Worm (Caenorhabditis elegans) whole organism, L2 larva: Measurements from ENCODE around the gene chil-10.
A peak's percentile ranks its signal among the peaks of the same experiment; 100 is the strongest.

Source experiments
- C34F6.9 ChIP-seq: fragments of 150-350 bp; optimal IDR thresholded peaks from 2 replicates; lab custom pipeline; 2014; ENCODE audit warnings: missing biosample characterization, missing genetic modification characterization
- F13H6.1 ChIP-seq: sonication (generic microtip); optimal IDR thresholded peaks from 2 replicates; lab custom pipeline; 2016; ENCODE audit warnings: missing genetic modification characterization, missing compliant biosample characterization
- R02D3.7 ChIP-seq: fragments of 150-350 bp; optimal IDR thresholded peaks from 2 replicates; lab custom pipeline; 2014; ENCODE audit warnings: missing biosample characterization, missing genetic modification characterization
- Y55F3AM.14 ChIP-seq: fragments of 200-800 bp; sonication (Bioruptor generic); optimal IDR thresholded peaks from 2 replicates; lab custom pipeline; 2018; ENCODE audit warnings: mild to moderate bottlenecking, missing genetic modification characterization, missing compliant biosample characterization
- ZK546.5 ChIP-seq: sonication (generic microtip); optimal IDR thresholded peaks from 2 replicates; lab custom pipeline; 2017; ENCODE audit warnings: missing biosample characterization, missing genetic modification characterization
- aly-2 ChIP-seq: fragments of 150-350 bp; optimal IDR thresholded peaks from 2 replicates; lab custom pipeline; 2014; ENCODE audit warnings: missing biosample characterization, missing genetic modification characterization
- blmp-1 ChIP-seq: sonication (generic microtip); optimal IDR thresholded peaks from 2 replicates; lab custom pipeline; 2017; ENCODE audit warnings: missing genetic modification characterization, mild to moderate bottlenecking, missing compliant biosample characterization, antibody characterized with exemption, moderate library complexity; ENCODE audit not compliant: insufficient read depth
- ceh-16 ChIP-seq: fragments of 150-350 bp; optimal IDR thresholded peaks from 2 replicates; lab custom pipeline; 2014; ENCODE audit warnings: missing biosample characterization, missing genetic modification characterization
- crh-2 ChIP-seq: sonication (generic microtip); optimal IDR thresholded peaks from 2 replicates; lab custom pipeline; 2017; ENCODE audit warnings: missing biosample characterization, missing genetic modification characterization
- dmd-4 ChIP-seq: sonication (generic microtip); optimal IDR thresholded peaks from 2 replicates; lab custom pipeline; 2017; ENCODE audit warnings: missing biosample characterization, missing genetic modification characterization
- egl-27 ChIP-seq: sonication (generic microtip); optimal IDR thresholded peaks from 3 replicates; lab custom pipeline; 2017; ENCODE audit warnings: missing biosample characterization, missing genetic modification reagents, missing genetic modification characterization
- elt-1 ChIP-seq: fragments of 150-350 bp; optimal IDR thresholded peaks from 2 replicates; lab custom pipeline; 2014; ENCODE audit warnings: missing biosample characterization, missing genetic modification characterization
- elt-3 ChIP-seq: sonication (generic microtip); optimal IDR thresholded peaks from 2 replicates; lab custom pipeline; 2017; ENCODE audit warnings: missing biosample characterization, missing genetic modification characterization
- fos-1 ChIP-seq: fragments of 150-350 bp; optimal IDR thresholded peaks from 2 replicates; lab custom pipeline; 2014; ENCODE audit warnings: missing biosample characterization, missing genetic modification characterization
- gmeb-1 ChIP-seq: fragments of 150-350 bp; optimal IDR thresholded peaks from 2 replicates; lab custom pipeline; 2014; ENCODE audit warnings: missing biosample characterization, missing genetic modification characterization
- lin-11 ChIP-seq: fragments of 150-350 bp; sonication (generic microtip); optimal IDR thresholded peaks from 2 replicates; lab custom pipeline; 2014; ENCODE audit warnings: missing biosample characterization, missing genetic modification characterization, inconsistent platforms, mixed read lengths
- lin-13 ChIP-seq: fragments of 150-350 bp; optimal IDR thresholded peaks from 2 replicates; lab custom pipeline; 2014; ENCODE audit warnings: missing biosample characterization, missing genetic modification reagents, missing genetic modification characterization
- lin-39 ChIP-seq: fragments of 150-350 bp; optimal IDR thresholded peaks from 2 replicates; lab custom pipeline; 2014; ENCODE audit warnings: missing biosample characterization, missing genetic modification reagents, missing genetic modification characterization
- lsy-2 ChIP-seq, 2 experiments: fragments of 150-350 bp in 1 of 2; sonication (generic microtip) in 1 of 2; optimal IDR thresholded peaks; 2 replicates each; lab custom pipeline; 2014 to 2017; ENCODE audit warnings: missing biosample characterization in 2 of 2, missing genetic modification characterization in 2 of 2
- mbf-1 ChIP-seq: sonication (generic microtip); optimal IDR thresholded peaks from 2 replicates; lab custom pipeline; 2017; ENCODE audit warnings: missing biosample characterization, missing genetic modification characterization
- nhr-10 ChIP-seq: sonication (generic microtip); optimal IDR thresholded peaks from 2 replicates; lab custom pipeline; 2017; ENCODE audit warnings: missing biosample characterization, missing genetic modification characterization
- nhr-12 ChIP-seq: fragments of 150-350 bp; optimal IDR thresholded peaks from 2 replicates; lab custom pipeline; 2014; ENCODE audit warnings: missing biosample characterization, missing genetic modification characterization
- nhr-129 ChIP-seq: fragments of 150-350 bp; optimal IDR thresholded peaks from 2 replicates; lab custom pipeline; 2014; ENCODE audit warnings: missing biosample characterization, missing genetic modification characterization
- nhr-21 ChIP-seq: fragments of 150-350 bp; optimal IDR thresholded peaks from 2 replicates; lab custom pipeline; 2014; ENCODE audit warnings: missing biosample characterization, missing genetic modification characterization
- nhr-23 ChIP-seq: fragments of 150-350 bp; optimal IDR thresholded peaks from 2 replicates; lab custom pipeline; 2014; ENCODE audit warnings: missing biosample characterization, missing genetic modification reagents, missing genetic modification characterization
- nhr-237 ChIP-seq: fragments of 150-350 bp; optimal IDR thresholded peaks from 2 replicates; lab custom pipeline; 2014; ENCODE audit warnings: missing biosample characterization, missing genetic modification characterization
- nhr-25 ChIP-seq: fragments of 150-350 bp; sonication (generic microtip); optimal IDR thresholded peaks from 3 replicates; lab custom pipeline; 2014; ENCODE audit warnings: missing biosample characterization, missing genetic modification characterization
- nhr-6 ChIP-seq: fragments of 150-350 bp; optimal IDR thresholded peaks from 2 replicates; lab custom pipeline; 2014; ENCODE audit warnings: missing biosample characterization, missing genetic modification characterization
- nhr-77 ChIP-seq: fragments of 150-350 bp; optimal IDR thresholded peaks from 2 replicates; lab custom pipeline; 2014; ENCODE audit warnings: missing biosample characterization, missing genetic modification characterization
- sem-4 ChIP-seq: fragments of 150-350 bp; optimal IDR thresholded peaks from 2 replicates; lab custom pipeline; 2014; ENCODE audit warnings: missing biosample characterization, missing genetic modification reagents, missing genetic modification characterization
- skn-1 ChIP-seq: sonication (generic microtip); optimal IDR thresholded peaks from 2 replicates; lab custom pipeline; 2017; ENCODE audit warnings: missing biosample characterization, missing genetic modification characterization
- sma-3 ChIP-seq: sonication (generic microtip); optimal IDR thresholded peaks from 2 replicates; lab custom pipeline; 2016; ENCODE audit warnings: missing genetic modification reagents, missing genetic modification characterization, missing compliant biosample characterization
- sma-9 ChIP-seq, 2 experiments: fragments of 150-350 bp in 1 of 2; sonication (generic microtip) in 1 of 2; optimal IDR thresholded peaks; 2 replicates each; lab custom pipeline; 2014 to 2016; ENCODE audit warnings: missing genetic modification characterization in 2 of 2, mild to moderate bottlenecking in 1 of 2, missing biosample characterization in 1 of 2, missing compliant biosample characterization in 1 of 2, missing genetic modification reagents in 1 of 2, moderate library complexity in 1 of 2
- unc-39 ChIP-seq: fragments of 150-350 bp; optimal IDR thresholded peaks from 2 replicates; lab custom pipeline; 2014; ENCODE audit warnings: missing biosample characterization, missing genetic modification characterization
- unc-55 ChIP-seq: fragments of 150-350 bp; sonication (generic microtip); optimal IDR thresholded peaks from 3 replicates; lab custom pipeline; 2014; ENCODE audit warnings: missing biosample characterization, missing genetic modification reagents, missing genetic modification characterization
- unc-62 ChIP-seq: fragments of 150-350 bp; optimal IDR thresholded peaks from 2 replicates; lab custom pipeline; 2014; ENCODE audit warnings: missing biosample characterization, missing genetic modification reagents, missing genetic modification characterization
- zag-1 ChIP-seq: fragments of 150-350 bp; optimal IDR thresholded peaks from 2 replicates; lab custom pipeline; 2014; ENCODE audit warnings: missing biosample characterization, missing genetic modification characterization
- ztf-11 ChIP-seq: sonication (generic microtip); optimal IDR thresholded peaks from 2 replicates; lab custom pipeline; 2017; ENCODE audit warnings: missing biosample characterization, missing genetic modification characterization

The chil-10 gene

ce11 chrX:957581-957980 is at the start of gene chil-10:
Gene chil-10, plus strand, starts transcription at chrX:957881.
- TF ChIP-seq nhr-10 (tag; lab: Kevin White, UChicago) (no peak), nhr-12 (tag; lab: Kevin White, UChicago) (no peak), dmd-4 (tag; lab: Kevin White, UChicago) (no peak), ZK546.5 (tag; lab: Kevin White, UChicago) (no peak), unc-62 (GFP tag; lab: Kevin White, UChicago) (no peak), nhr-21 (tag; lab: Kevin White, UChicago) (no peak), fos-1 (tag; lab: Kevin White, UChicago) (no peak), R02D3.7 (tag; lab: Kevin White, UChicago) (no peak), sma-9 (GFP tag; optimal IDR thresholded peaks at IDR 0.05; lab: Kevin White, UChicago) (no peak), sma-9 (tag; optimal IDR thresholded peaks at IDR 0.05; lab: Kevin White, UChicago) (no peak), C34F6.9 (no peak), Y55F3AM.14 (GFP tag; lab: Kevin White, UChicago) (no peak), nhr-129 (no peak), elt-1 (tag; lab: Kevin White, UChicago) (no peak), gmeb-1 (tag; lab: Kevin White, UChicago) (no peak), aly-2 (no peak), skn-1 (tag; lab: Kevin White, UChicago) (no peak)

ce11 chrX:910337-910736 is 47.3 kb upstream of the chil-10 start:
- TF ChIP-seq dmd-4 (tag; lab: Kevin White, UChicago) (no peak), mbf-1 (no peak), nhr-77 (no peak), C34F6.9 (peak; percentile 42), egl-27 (tag; lab: Kevin White, UChicago) (no peak), skn-1 (tag; lab: Kevin White, UChicago) (no peak), ztf-11 (tag; lab: Kevin White, UChicago) (no peak), nhr-25 (no peak), crh-2 (tag; lab: Kevin White, UChicago) (peak; percentile 2), sma-9 (GFP tag; optimal IDR thresholded peaks at IDR 0.05; lab: Kevin White, UChicago) (peak; percentile 1), sma-9 (tag; optimal IDR thresholded peaks at IDR 0.05; lab: Kevin White, UChicago) (no peak), unc-55 (GFP tag; lab: Kevin White, UChicago) (peak; percentile 48), nhr-237 (no peak), nhr-6 (tag; lab: Kevin White, UChicago) (no peak), lin-11 (peak; percentile 46)

ce11 chrX:912564-912963 is 45.1 kb upstream of the chil-10 start:
- TF ChIP-seq elt-3 (no peak), R02D3.7 (tag; lab: Kevin White, UChicago) (no peak), ztf-11 (tag; lab: Kevin White, UChicago) (no peak), elt-1 (tag; lab: Kevin White, UChicago) (no peak), nhr-25 (no peak), unc-55 (GFP tag; lab: Kevin White, UChicago) (no peak), ceh-16 (tag; lab: Kevin White, UChicago) (no peak), lin-13 (GFP tag; lab: Kevin White, UChicago) (no peak), sma-9 (GFP tag; optimal IDR thresholded peaks at IDR 0.05; lab: Kevin White, UChicago) (no peak), sma-9 (tag; optimal IDR thresholded peaks at IDR 0.05; lab: Kevin White, UChicago) (no peak), sma-3 (no peak), nhr-21 (tag; lab: Kevin White, UChicago) (no peak), blmp-1 (no peak), nhr-23 (tag; lab: Kevin White, UChicago) (no peak), lin-39 (no peak), sem-4 (tag; lab: Kevin White, UChicago) (no peak)
- TF ChIP-seq, all 48 proteins: peak for 0

- TF ChIP-seq aly-2 (no peak), lin-13 (GFP tag; lab: Kevin White, UChicago) (no peak), nhr-129 (no peak), mbf-1 (no peak), sma-9 (GFP tag; optimal IDR thresholded peaks at IDR 0.05; lab: Kevin White, UChicago) (no peak), sma-9 (tag; optimal IDR thresholded peaks at IDR 0.05; lab: Kevin White, UChicago) (no peak)
Measured at ce11 chrX:912990-913389, 44.7 kb upstream of the chil-10 start, which contains the start of gene F35H12.6. Gene F35H12.6, plus strand, starts transcription at chrX:913290.

- TF ChIP-seq nhr-129 (peak; percentile 49), lsy-2 (tag; optimal IDR thresholded peaks at IDR 0.05; lab: Kevin White, UChicago) (peak in 1 of 2 experiments; percentile 34), unc-39 (tag; lab: Kevin White, UChicago) (no peak), F13H6.1 (tag; lab: Kevin White, UChicago) (no peak), C34F6.9 (peak; percentile 48), fos-1 (tag; lab: Kevin White, UChicago) (peak; percentile 22), zag-1 (tag; lab: Kevin White, UChicago) (no peak), unc-55 (GFP tag; lab: Kevin White, UChicago) (peak; percentile 71)
Measured at ce11 chrX:915510-915909, 42.2 kb upstream of the chil-10 start, which contains the start of gene sel-12. Gene sel-12, plus strand, starts transcription at chrX:915867.
